Fruit fly (Drosophila melanogaster) whole organism, embryonic: Measurements from ENCODE around the gene mRpL19.

Experiments
- CG10654 ChIP-seq: fragments of 200-800 bp; sonication (Bioruptor generic); optimal IDR thresholded peaks from 2 replicates; lab custom pipeline; 2016; ENCODE audit warnings: missing biosample characterization, missing genetic modification characterization
- CG12942 ChIP-seq: fragments of 200-800 bp; sonication (Bioruptor generic); optimal IDR thresholded peaks from 3 replicates; lab custom pipeline; 2016; ENCODE audit warnings: missing biosample characterization, missing genetic modification characterization
- CG15601 ChIP-seq: fragments of 200-800 bp; sonication (Bioruptor generic); optimal IDR thresholded peaks from 3 replicates; lab custom pipeline; 2019; ENCODE audit warnings: missing biosample characterization, mild to moderate bottlenecking, missing genetic modification characterization, moderate library complexity
- CG2199 ChIP-seq: fragments of 200-800 bp; sonication (Bioruptor generic); IDR thresholded peaks from 3 replicates; pipeline ENCODE4 v1.3.6; 2022; ENCODE audit warnings: missing biosample characterization, missing genetic modification characterization
- CG4820 ChIP-seq: fragments of 200-800 bp; sonication (Bioruptor generic); optimal IDR thresholded peaks from 3 replicates; lab custom pipeline; 2016; ENCODE audit warnings: missing biosample characterization, missing genetic modification characterization
- CG9727 ChIP-seq: fragments of 200-800 bp; sonication (Bioruptor generic); optimal IDR thresholded peaks from 3 replicates; lab custom pipeline; 2017; ENCODE audit warnings: missing biosample characterization, mild to moderate bottlenecking, missing genetic modification characterization
- Dref ChIP-seq: fragments of 200-800 bp; sonication (Bioruptor generic); IDR thresholded peaks from 2 replicates; pipeline ENCODE4 v1.3.6; 2022; ENCODE audit warnings: missing biosample characterization, missing genetic modification characterization
- ase ChIP-seq: fragments of 200-800 bp; sonication (Bioruptor generic); IDR thresholded peaks from 3 replicates; pipeline ENCODE4 v1.3.6; 2022; ENCODE audit warnings: missing biosample characterization, missing genetic modification characterization
- ato ChIP-seq: fragments of 200-800 bp; sonication (Bioruptor generic); IDR thresholded peaks from 2 replicates; pipeline ENCODE4 v1.3.6; 2022; ENCODE audit warnings: missing biosample characterization, missing genetic modification characterization; ENCODE audit not compliant: partially characterized antibody
- br ChIP-seq: fragments of >200 bp; optimal IDR thresholded peaks from 2 replicates; lab custom pipeline; 2017
- lov ChIP-seq, 2 experiments: fragments of 200-800 bp in 1 of 2; fragments of >200 bp in 1 of 2; sonication (Bioruptor generic) in 1 of 2; IDR thresholded peaks in 1 of 2; optimal IDR thresholded peaks in 1 of 2; 2 replicates in 1 of 2; 3 replicates in 1 of 2; pipeline versions ENCODE4 v1.3.6 to Lab custom; 2017 to 2022; ENCODE audit warnings: missing biosample characterization in 1 of 2, missing genetic modification characterization in 1 of 2
- pros ChIP-seq: fragments of 200-800 bp; sonication (Bioruptor generic); optimal IDR thresholded peaks from 3 replicates; lab custom pipeline; 2019; ENCODE audit warnings: missing biosample characterization, mild to moderate bottlenecking, missing genetic modification characterization, moderate library complexity
- seq ChIP-seq: fragments of 200-800 bp; sonication (Bioruptor generic); IDR thresholded peaks from 2 replicates; pipeline ENCODE4 v1.3.6; 2022; ENCODE audit warnings: missing biosample characterization, missing genetic modification characterization

dm6 chr3R:8701197-8701596 lies 27.3 kb downstream of the mRpL19 start:
- no peak for TF ChIP-seq Dref
- no peak for TF ChIP-seq br (lab: Kevin White, UChicago)
- TF ChIP-seq CG9727 (GFP tag; lab: Kevin White, UChicago), result no peak
- TF ChIP-seq lov (optimal IDR thresholded peaks at IDR 0.05; lab: Kevin White, UChicago), result no peak
- no peak for TF ChIP-seq lov (GFP tag; IDR thresholded peaks at IDR 0.05; lab: Robert Waterston, UW)
- TF ChIP-seq seq, result no peak
- no peak for TF ChIP-seq ato
- TF ChIP-seq CG10654, result no peak
- no peak for TF ChIP-seq CG15601
- no peak for TF ChIP-seq CG2199 (GFP tag; lab: Robert Waterston, UW)
- no peak for TF ChIP-seq pros (GFP tag; lab: Kevin White, UChicago)
- TF ChIP-seq ase (GFP tag; lab: Robert Waterston, UW), result no peak
- TF ChIP-seq CG12942, result no peak
- no peak for TF ChIP-seq CG4820
